Fruit fly (Drosophila melanogaster) whole organism, embryonic: ENCODE measurements around the gene CG5928.

ENCODE experiments used
- CG10321 ChIP-seq: fragments of 200-800 bp; sonication (Bioruptor generic); IDR thresholded peaks from 2 replicates; pipeline ENCODE4 v1.3.6; 2022; ENCODE audit warnings: missing biosample characterization, missing genetic modification characterization
- CG11723 ChIP-seq: fragments of 200-800 bp; sonication (Bioruptor generic); optimal IDR thresholded peaks from 2 replicates; lab custom pipeline; 2017; ENCODE audit warnings: missing biosample characterization, mild to moderate bottlenecking, missing genetic modification characterization
- CG12236 ChIP-seq: fragments of 200-800 bp; sonication (Bioruptor generic); optimal IDR thresholded peaks from 2 replicates; lab custom pipeline; 2016; ENCODE audit warnings: missing biosample characterization, missing genetic modification characterization
- CG12942 ChIP-seq: fragments of 200-800 bp; sonication (Bioruptor generic); optimal IDR thresholded peaks from 3 replicates; lab custom pipeline; 2016; ENCODE audit warnings: missing biosample characterization, missing genetic modification characterization
- CG14050 ChIP-seq: fragments of 200-800 bp; sonication (Bioruptor generic); IDR thresholded peaks from 3 replicates; pipeline ENCODE4 v1.3.6; 2022; ENCODE audit warnings: missing biosample characterization, missing genetic modification characterization
- CG14965 ChIP-seq: fragments of 200-800 bp; sonication (Bioruptor generic); optimal IDR thresholded peaks from 2 replicates; lab custom pipeline; 2016; ENCODE audit warnings: missing biosample characterization, missing genetic modification characterization, borderline replicate concordance
- CG15073 ChIP-seq: fragments of 200-800 bp; sonication (Bioruptor generic); optimal IDR thresholded peaks from 2 replicates; lab custom pipeline; 2016; ENCODE audit warnings: missing biosample characterization, missing genetic modification characterization
- CG17328 ChIP-seq: fragments of 200-800 bp; sonication (Bioruptor generic); IDR thresholded peaks from 2 replicates; pipeline ENCODE4 v1.3.6; 2022; ENCODE audit warnings: missing biosample characterization, missing genetic modification characterization
- CG17912 ChIP-seq: fragments of 200-800 bp; sonication (Bioruptor generic); optimal IDR thresholded peaks from 2 replicates; lab custom pipeline; 2018; ENCODE audit warnings: missing biosample characterization, mild to moderate bottlenecking, missing genetic modification characterization
- CG18262 ChIP-seq: fragments of 200-800 bp; optimal IDR thresholded peaks from 3 replicates; lab custom pipeline; 2019; ENCODE audit warnings: missing biosample characterization, mild to moderate bottlenecking, missing genetic modification characterization, moderate library complexity
- CG18476 ChIP-seq: fragments of 200-800 bp; sonication (Bioruptor generic); optimal IDR thresholded peaks from 2 replicates; lab custom pipeline; 2016; ENCODE audit warnings: missing biosample characterization, mild to moderate bottlenecking, missing genetic modification characterization
- CG18764 ChIP-seq: fragments of 200-800 bp; sonication (Bioruptor generic); optimal IDR thresholded peaks from 3 replicates; lab custom pipeline; 2016; ENCODE audit warnings: missing biosample characterization, missing genetic modification characterization
- CG2120 ChIP-seq: fragments of 200-800 bp; sonication (Bioruptor generic); optimal IDR thresholded peaks from 3 replicates; lab custom pipeline; 2016; ENCODE audit warnings: missing biosample characterization, missing genetic modification characterization
- CG2202 ChIP-seq: fragments of 200-800 bp; sonication (Bioruptor generic); optimal IDR thresholded peaks from 2 replicates; lab custom pipeline; 2018; ENCODE audit warnings: missing biosample characterization, mild to moderate bottlenecking, missing genetic modification characterization
- CG32532 ChIP-seq: fragments of 200-800 bp; sonication (Bioruptor generic); IDR thresholded peaks from 2 replicates; pipeline ENCODE4 v1.3.6; 2022; ENCODE audit warnings: missing biosample characterization, missing genetic modification characterization
- CG32767 ChIP-seq: fragments of 200-800 bp; sonication (Bioruptor generic); IDR thresholded peaks from 2 replicates; pipeline ENCODE4 v1.3.6; 2022; ENCODE audit warnings: missing biosample characterization, missing genetic modification characterization
- CG3407 ChIP-seq: fragments of 200-800 bp; sonication (Bioruptor generic); optimal IDR thresholded peaks from 2 replicates; lab custom pipeline; 2018; ENCODE audit warnings: missing biosample characterization, mild to moderate bottlenecking, missing genetic modification characterization
- CG42726 ChIP-seq: fragments of 200-800 bp; sonication (Bioruptor generic); IDR thresholded peaks from 2 replicates; pipeline ENCODE4 v1.3.6; 2022; ENCODE audit warnings: missing biosample characterization, missing genetic modification characterization; ENCODE audit not compliant: partially characterized antibody
- Camta ChIP-seq: fragments of 200-800 bp; sonication (Bioruptor generic); optimal IDR thresholded peaks from 2 replicates; lab custom pipeline; 2016; ENCODE audit warnings: missing biosample characterization, missing genetic modification characterization
- Chrac-16 ChIP-seq: fragments of 200-800 bp; sonication (Bioruptor generic); optimal IDR thresholded peaks from 3 replicates; lab custom pipeline; 2016; ENCODE audit warnings: missing biosample characterization, missing genetic modification characterization
- CkIIα-i1 ChIP-seq: fragments of 200-800 bp; sonication (Bioruptor generic); IDR thresholded peaks from 2 replicates; pipeline ENCODE4 v1.3.6; 2022; ENCODE audit warnings: missing biosample characterization, missing genetic modification characterization
- Dad ChIP-seq: fragments of 200-800 bp; sonication (Bioruptor generic); optimal IDR thresholded peaks from 3 replicates; lab custom pipeline; 2016; ENCODE audit warnings: missing biosample characterization, missing genetic modification characterization
- Doc2 ChIP-seq: fragments of 200-800 bp; sonication (Bioruptor generic); IDR thresholded peaks from 2 replicates; pipeline ENCODE4 v1.3.6; 2022; ENCODE audit warnings: missing biosample characterization, missing genetic modification characterization
- GATAe ChIP-seq: fragments of 200-800 bp; sonication (Bioruptor generic); conservative IDR thresholded peaks from 2 replicates; pipeline ENCODE4 v1.3.6; 2022; ENCODE audit warnings: missing biosample characterization, missing genetic modification characterization
- H2.0 ChIP-seq: fragments of 200-800 bp; sonication (Bioruptor generic); IDR thresholded peaks from 2 replicates; pipeline ENCODE4 v1.3.6; 2022; ENCODE audit warnings: missing biosample characterization, missing genetic modification characterization
- NC2α ChIP-seq: fragments of 200-800 bp; sonication (Bioruptor generic); optimal IDR thresholded peaks from 2 replicates; lab custom pipeline; 2016; ENCODE audit warnings: missing biosample characterization, missing genetic modification characterization
- Opbp ChIP-seq: fragments of 200-800 bp; sonication (Bioruptor generic); IDR thresholded peaks from 3 replicates; pipeline ENCODE4 v1.3.6; 2022; ENCODE audit warnings: missing biosample characterization, missing genetic modification characterization; ENCODE audit not compliant: partially characterized antibody
- Pdp1 ChIP-seq, 2 experiments: fragments of 200-800 bp; sonication (Bioruptor generic); optimal IDR thresholded peaks; 3 replicates each; lab custom pipeline; 2016; ENCODE audit warnings: missing biosample characterization in 2 of 2, missing genetic modification characterization in 2 of 2, mild to moderate bottlenecking in 1 of 2, moderate library complexity in 1 of 2
- Ravus ChIP-seq: fragments of 200-800 bp; sonication (Bioruptor generic); IDR thresholded peaks from 2 replicates; pipeline ENCODE4 v1.3.6; 2022; ENCODE audit warnings: missing biosample characterization, missing genetic modification characterization
- Rx ChIP-seq: fragments of 200-800 bp; sonication (Bioruptor generic); IDR thresholded peaks from 2 replicates; pipeline ENCODE4 v1.3.6; 2022; ENCODE audit warnings: missing biosample characterization, missing genetic modification characterization
- Sin3A ChIP-seq: fragments of >200 bp; optimal IDR thresholded peaks from 2 replicates; lab custom pipeline; 2018
- Sox102F ChIP-seq: fragments of 200-800 bp; sonication (Bioruptor generic); optimal IDR thresholded peaks from 2 replicates; lab custom pipeline; 2018; ENCODE audit warnings: missing biosample characterization, mild to moderate bottlenecking, missing genetic modification characterization, moderate library complexity
- Sry-δ ChIP-seq: fragments of 200-800 bp; sonication (Bioruptor generic); optimal IDR thresholded peaks from 2 replicates; lab custom pipeline; 2016; ENCODE audit warnings: missing biosample characterization, missing genetic modification characterization
- Vsx1 ChIP-seq: fragments of 200-800 bp; sonication (Bioruptor generic); optimal IDR thresholded peaks from 2 replicates; lab custom pipeline; 2017; ENCODE audit warnings: missing biosample characterization, mild to moderate bottlenecking, missing genetic modification characterization, missing genetic modification reagents
- da ChIP-seq: fragments of 200-800 bp; sonication (Bioruptor generic); optimal IDR thresholded peaks from 2 replicates; lab custom pipeline; 2016; ENCODE audit warnings: missing biosample characterization, missing genetic modification characterization
- emc ChIP-seq: fragments of 200-800 bp; sonication (Bioruptor generic); optimal IDR thresholded peaks from 2 replicates; lab custom pipeline; 2016; ENCODE audit warnings: missing biosample characterization, missing genetic modification characterization
- gsb-n ChIP-seq: fragments of 200-800 bp; sonication (Bioruptor generic); optimal IDR thresholded peaks from 3 replicates; lab custom pipeline; 2018; ENCODE audit warnings: missing biosample characterization, mild to moderate bottlenecking, missing genetic modification characterization
- h ChIP-seq: fragments of >200 bp; optimal IDR thresholded peaks from 2 replicates; lab custom pipeline; 2017
- hkb ChIP-seq, 2 experiments: fragments of 200-800 bp in 1 of 2; fragments of >200 bp in 1 of 2; sonication (Bioruptor generic) in 1 of 2; IDR thresholded peaks in 1 of 2; optimal IDR thresholded peaks in 1 of 2; 2 replicates each; pipeline versions ENCODE4 v1.3.6 to Lab custom; 2017 to 2022; ENCODE audit warnings: missing biosample characterization in 1 of 2, missing genetic modification characterization in 1 of 2
- klu ChIP-seq: fragments of 200-800 bp; sonication (Bioruptor generic); IDR thresholded peaks from 2 replicates; pipeline ENCODE4 v1.3.6; 2022; ENCODE audit warnings: missing biosample characterization, missing genetic modification characterization
- maf-S ChIP-seq: fragments of 200-800 bp; sonication (Bioruptor generic); optimal IDR thresholded peaks from 2 replicates; lab custom pipeline; 2016; ENCODE audit warnings: missing biosample characterization, missing genetic modification characterization
- nom ChIP-seq: fragments of 200-800 bp; sonication (Bioruptor generic); optimal IDR thresholded peaks from 2 replicates; lab custom pipeline; 2017; ENCODE audit warnings: missing biosample characterization, missing genetic modification characterization, mild to moderate bottlenecking, moderate library complexity, missing genetic modification reagents
- p53 ChIP-seq: fragments of 200-800 bp; sonication (Bioruptor generic); optimal IDR thresholded peaks from 2 replicates; lab custom pipeline; 2016; ENCODE audit warnings: missing biosample characterization, missing genetic modification characterization
- schlank ChIP-seq: fragments of 200-800 bp; sonication (Bioruptor generic); optimal IDR thresholded peaks from 2 replicates; lab custom pipeline; 2018; ENCODE audit warnings: missing biosample characterization, mild to moderate bottlenecking, missing genetic modification characterization
- sisA ChIP-seq: fragments of 200-800 bp; sonication (Bioruptor generic); IDR thresholded peaks from 2 replicates; pipeline ENCODE4 v1.3.6; 2022; ENCODE audit warnings: missing biosample characterization, missing genetic modification characterization
- sna ChIP-seq: fragments of 200-800 bp; sonication (Bioruptor generic); IDR thresholded peaks from 2 replicates; pipeline ENCODE4 v1.3.6; 2022; ENCODE audit warnings: missing biosample characterization, missing genetic modification characterization; ENCODE audit not compliant: partially characterized antibody
- stc ChIP-seq: fragments of 200-800 bp; sonication (Bioruptor generic); IDR thresholded peaks from 2 replicates; pipeline ENCODE4 v1.3.6; 2022; ENCODE audit warnings: missing biosample characterization, missing genetic modification characterization
- wdn ChIP-seq: fragments of 200-800 bp; sonication (Bioruptor generic); IDR thresholded peaks from 2 replicates; pipeline ENCODE4 v1.3.6; 2022; ENCODE audit warnings: missing biosample characterization, missing genetic modification characterization
- yki ChIP-seq: fragments of >200 bp; optimal IDR thresholded peaks from 3 replicates; lab custom pipeline; 2018
- z ChIP-seq: fragments of 200-800 bp; sonication (Bioruptor generic); IDR thresholded peaks from 3 replicates; pipeline ENCODE4 v1.3.6; 2022; ENCODE audit warnings: missing biosample characterization, missing genetic modification characterization
- zen2 ChIP-seq: fragments of 200-800 bp; sonication (Bioruptor generic); IDR thresholded peaks from 3 replicates; pipeline ENCODE4 v1.3.6; 2022; ENCODE audit warnings: missing biosample characterization, missing genetic modification characterization; ENCODE audit not compliant: partially characterized antibody
- zfh1 ChIP-seq: fragments of 200-800 bp; sonication (Bioruptor generic); IDR thresholded peaks from 3 replicates; pipeline ENCODE4 v1.3.6; 2022; ENCODE audit warnings: missing biosample characterization, missing genetic modification characterization

Gene CG5928

DNA sequence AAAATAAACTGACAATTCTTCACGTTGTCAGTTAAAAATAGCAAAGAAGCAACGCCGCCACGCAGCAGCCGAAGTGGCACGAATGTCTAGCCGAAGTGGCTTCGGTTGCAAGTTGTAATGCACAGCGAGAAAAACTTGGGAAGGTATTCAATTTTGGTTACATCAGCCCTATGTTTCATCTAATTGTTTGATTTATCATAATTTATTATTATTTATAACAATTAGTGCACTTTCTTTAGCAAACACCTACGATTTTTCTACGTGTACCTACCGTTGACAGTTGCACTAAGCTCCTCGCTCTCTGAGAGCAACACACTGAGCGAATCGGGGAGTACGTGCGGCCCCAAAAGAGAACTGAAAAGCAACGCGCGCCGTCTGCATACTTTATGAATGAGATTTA lies 7.1 kb downstream of the CG5928 start, which contains the start of gene Tsp5D (continued):
- TF ChIP-seq CG32767 (GFP tag; lab: Robert Waterston, UW) (peak; percentile 88), maf-S (GFP tag; lab: Kevin White, UChicago) (no peak), hkb (optimal IDR thresholded peaks at IDR 0.05; lab: Kevin White, UChicago) (no peak), hkb (GFP tag; IDR thresholded peaks at IDR 0.05; lab: Robert Waterston, UW) (peak; percentile 97), CG11723 (GFP tag; lab: Kevin White, UChicago) (peak; percentile 85), stc (peak; percentile 95), CG32532 (GFP tag; lab: Robert Waterston, UW) (peak; percentile 82), CG18764 (GFP tag; lab: Kevin White, UChicago) (peak; percentile 84), CkIIα-i1 (GFP tag; lab: Robert Waterston, UW) (peak; percentile 66; the same call in 1 of the 2 replicates), p53 (GFP tag; lab: Kevin White, UChicago) (no peak), wdn (GFP tag; lab: Robert Waterston, UW) (peak; percentile 66), zfh1 (GFP tag; lab: Robert Waterston, UW) (peak; percentile 97), CG14050 (GFP tag; lab: Robert Waterston, UW) (peak; percentile 92), emc (GFP tag; lab: Kevin White, UChicago) (no peak), Sin3A (lab: Kevin White, UChicago) (no peak), Camta (GFP tag; lab: Kevin White, UChicago) (peak; percentile 72), H2.0 (GFP tag; lab: Robert Waterston, UW) (peak; percentile 95), schlank (tag; lab: Kevin White, UChicago) (no peak), Rx (GFP tag; lab: Robert Waterston, UW) (peak; percentile 95), Sox102F (peak; percentile 96), h (lab: Kevin White, UChicago) (no peak), zen2 (GFP tag; lab: Robert Waterston, UW) (no peak), klu (peak; percentile 80), CG2120 (peak; percentile 24), yki (lab: Kevin White, UChicago) (no peak), Pdp1 (GFP tag; optimal IDR thresholded peaks at IDR 0.05; lab: Kevin White, UChicago) (peak; percentile 29 to 43), CG12942 (GFP tag; lab: Kevin White, UChicago) (peak; percentile 83), Vsx1 (peak; percentile 79), CG42726 (GFP tag; lab: Robert Waterston, UW) (no peak), gsb-n (tag; lab: Kevin White, UChicago) (peak; percentile 91), sna (GFP tag; lab: Robert Waterston, UW) (no peak), Doc2 (peak; percentile 72), nom (GFP tag; lab: Kevin White, UChicago) (peak; percentile 95), NC2α (GFP tag; lab: Kevin White, UChicago) (no peak), da (GFP tag; lab: Kevin White, UChicago) (no peak), CG17912 (GFP tag; lab: Kevin White, UChicago) (peak; percentile 28), sisA (peak; percentile 97), CG17328 (GFP tag; lab: Robert Waterston, UW) (peak; percentile 95), Ravus (GFP tag; lab: Robert Waterston, UW) (peak; percentile 83), Sry-δ (GFP tag; lab: Kevin White, UChicago) (peak; percentile 16), z (GFP tag; lab: Robert Waterston, UW) (peak; percentile 64; the same call in 1 of the 3 replicates), GATAe (GFP tag; lab: Robert Waterston, UW) (0 out of 2 replicates have a peak, but pooled peaks have one; percentile 21), CG15073 (GFP tag; lab: Kevin White, UChicago) (peak; percentile 72), CG2202 (tag; lab: Kevin White, UChicago) (peak; percentile 78), Opbp (GFP tag; lab: Robert Waterston, UW) (no peak), CG14965 (no peak), CG18262 (tag; lab: Kevin White, UChicago) (peak; percentile 91), Chrac-16 (GFP tag; lab: Kevin White, UChicago) (peak; percentile 74), CG12236 (GFP tag; lab: Kevin White, UChicago) (peak; percentile 24), CG10321 (GFP tag; lab: Robert Waterston, UW) (peak; percentile 70), CG18476 (GFP tag; lab: Kevin White, UChicago) (peak; percentile 84), Dad (peak; percentile 30), CG3407 (GFP tag; lab: Kevin White, UChicago) (peak; percentile 91)
